Fruit fly (Drosophila melanogaster) whole organism, embryonic: Measurements from ENCODE around the gene CG6511.

ENCODE experiments used
- CG9817 ChIP-seq: fragments of 200-800 bp; sonication (Bioruptor generic); optimal IDR thresholded peaks from 2 replicates; lab custom pipeline; 2018; ENCODE audit warnings: missing biosample characterization, mild to moderate bottlenecking, missing genetic modification characterization, moderate library complexity
- Dfd ChIP-seq, 2 experiments: fragments of >200 bp; optimal IDR thresholded peaks; 2 replicates each; lab custom pipeline; 2017; ENCODE audit warnings: missing biosample characterization in 2 of 2, missing genetic modification characterization in 2 of 2
- Hr39 ChIP-seq: fragments of >200 bp; optimal IDR thresholded peaks from 2 replicates; lab custom pipeline; 2017
- abd-A ChIP-seq: fragments of 200-800 bp; sonication (Bioruptor generic); optimal IDR thresholded peaks from 3 replicates; lab custom pipeline; 2019; ENCODE audit warnings: missing biosample characterization, mild to moderate bottlenecking, missing genetic modification characterization, moderate library complexity

DNA sequence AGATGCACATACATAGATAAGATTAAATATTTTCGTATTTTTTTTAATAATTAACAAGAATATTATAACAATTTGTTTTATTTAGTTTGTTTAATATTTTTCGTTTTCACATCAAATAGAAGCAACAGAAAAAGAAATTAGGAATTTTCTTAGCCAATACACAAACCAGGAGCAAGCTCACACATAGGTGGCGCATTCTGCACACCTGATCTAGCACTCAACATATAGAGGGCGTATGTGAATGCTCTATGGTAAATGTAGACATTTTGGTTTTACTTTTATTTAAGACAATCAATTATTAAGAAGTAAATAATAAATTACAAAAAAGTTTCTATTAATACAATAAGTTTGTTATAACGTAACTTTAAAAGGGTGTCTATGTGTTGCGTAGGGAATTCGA, 27.7 kb downstream of the CG6511 start:
- peak; percentile 51 for TF ChIP-seq CG9817 (tag; lab: Kevin White, UChicago)
- no peak for TF ChIP-seq abd-A (tag; lab: Kevin White, UChicago)
- no peak for TF ChIP-seq Hr39
- no peak for TF ChIP-seq Dfd (GFP tag; optimal IDR thresholded peaks at IDR 0.05; lab: Kevin White, UChicago)
